Worm (Caenorhabditis elegans): ENCODE results near the gene erd-2.2.

Gene erd-2.2

ce11 chrIII:5921067-5921678 lies 14.3 kb downstream of the erd-2.2 start:
- TF ChIP-seq nhr-77 (tag; optimal IDR thresholded peaks at IDR 0.05) (no peak), nhr-25 (tag; optimal IDR thresholded peaks at IDR 0.05) (peak; percentile 71), sma-9 (GFP tag; optimal IDR thresholded peaks at IDR 0.05) (peak; percentile 84), sma-9 (tag; optimal IDR thresholded peaks at IDR 0.05) (no peak), nhr-10 (tag; optimal IDR thresholded peaks at IDR 0.05) (no peak), nhr-23 (tag; optimal IDR thresholded peaks at IDR 0.05) (no peak), unc-62 (GFP tag; optimal IDR thresholded peaks at IDR 0.05) (no peak), peb-1 (tag; optimal IDR thresholded peaks at IDR 0.05) (no peak), lsy-2 (tag; optimal IDR thresholded peaks at IDR 0.05) (peak in 1 of 2 experiments; percentile 33), blmp-1 (tag; optimal IDR thresholded peaks at IDR 0.05; ENCODE audit: insufficient read depth) (peak; percentile 66), lin-11 (tag; optimal IDR thresholded peaks at IDR 0.05) (no peak), gmeb-1 (tag; optimal IDR thresholded peaks at IDR 0.05) (peak; percentile 41), fos-1 (tag; optimal IDR thresholded peaks at IDR 0.05) (peak; percentile 25), ztf-4 (tag; optimal IDR thresholded peaks at IDR 0.05) (no peak), nhr-129 (tag; optimal IDR thresholded peaks at IDR 0.05) (peak; percentile 21), lin-39 (tag; optimal IDR thresholded peaks at IDR 0.05) (no peak), elt-3 (tag; optimal IDR thresholded peaks at IDR 0.05) (no peak), nhr-12 (tag; optimal IDR thresholded peaks at IDR 0.05) (no peak), crh-2 (tag; optimal IDR thresholded peaks at IDR 0.05) (peak; percentile 38), mdl-1 (tag; optimal IDR thresholded peaks at IDR 0.05) (peak in 1 of 2 experiments; percentile 45), nhr-237 (tag; optimal IDR thresholded peaks at IDR 0.05) (no peak), sma-3 (GFP tag; optimal IDR thresholded peaks at IDR 0.05) (peak; percentile 72), snpc-4 (tag; optimal IDR thresholded peaks at IDR 0.05) (no peak), ZK546.5 (tag; optimal IDR thresholded peaks at IDR 0.05) (no peak), nhr-21 (tag; optimal IDR thresholded peaks at IDR 0.05) (peak; percentile 92)

- TF ChIP-seq egl-27 (tag; optimal IDR thresholded peaks at IDR 0.05): peak; percentile 6
- TF ChIP-seq nhr-11 (tag; optimal IDR thresholded peaks at IDR 0.05): no peak
- TF ChIP-seq aly-2 (tag; optimal IDR thresholded peaks at IDR 0.05): no peak
- TF ChIP-seq unc-39 (tag; optimal IDR thresholded peaks at IDR 0.05): no peak
- TF ChIP-seq ztf-4 (tag; optimal IDR thresholded peaks at IDR 0.05): no peak
- TF ChIP-seq nhr-10 (tag; optimal IDR thresholded peaks at IDR 0.05): no peak
- TF ChIP-seq elt-1 (tag; optimal IDR thresholded peaks at IDR 0.05): no peak
- TF ChIP-seq nhr-6 (tag; optimal IDR thresholded peaks at IDR 0.05): no peak
- no peak for TF ChIP-seq unc-55 (GFP tag; optimal IDR thresholded peaks at IDR 0.05)
- no peak for TF ChIP-seq snpc-4 (tag; optimal IDR thresholded peaks at IDR 0.05)
- TF ChIP-seq C34F6.9 (tag; optimal IDR thresholded peaks at IDR 0.05): no peak
- TF ChIP-seq nhr-12 (tag; optimal IDR thresholded peaks at IDR 0.05): no peak
- no peak for TF ChIP-seq Y55F3AM.14 (GFP tag; optimal IDR thresholded peaks at IDR 0.05)
- peak; percentile 83 for TF ChIP-seq nhr-25 (tag; optimal IDR thresholded peaks at IDR 0.05)
- peak; percentile 25 for TF ChIP-seq gmeb-1 (tag; optimal IDR thresholded peaks at IDR 0.05)
- TF ChIP-seq ceh-82 (tag; optimal IDR thresholded peaks at IDR 0.05): no peak
- TF ChIP-seq nhr-21 (tag; optimal IDR thresholded peaks at IDR 0.05): peak; percentile 49
- TF ChIP-seq mbf-1 (tag; optimal IDR thresholded peaks at IDR 0.05): no peak
- no peak for TF ChIP-seq mdl-1 (tag; optimal IDR thresholded peaks at IDR 0.05)
- peak; percentile 73 for TF ChIP-seq sma-9 (GFP tag; optimal IDR thresholded peaks at IDR 0.05)
- TF ChIP-seq sma-9 (tag; optimal IDR thresholded peaks at IDR 0.05): no peak
- no peak for TF ChIP-seq lsy-2 (tag; optimal IDR thresholded peaks at IDR 0.05)
- no peak for TF ChIP-seq zag-1 (tag; optimal IDR thresholded peaks at IDR 0.05)
- TF ChIP-seq ZK546.5 (tag; optimal IDR thresholded peaks at IDR 0.05): no peak
- TF ChIP-seq R02D3.7 (tag; optimal IDR thresholded peaks at IDR 0.05): no peak
- TF ChIP-seq lin-39 (tag; optimal IDR thresholded peaks at IDR 0.05): no peak
- TF ChIP-seq dmd-4 (tag; optimal IDR thresholded peaks at IDR 0.05): no peak
- no peak for TF ChIP-seq lin-13 (GFP tag; optimal IDR thresholded peaks at IDR 0.05)
- peak; percentile 25 for TF ChIP-seq crh-2 (tag; optimal IDR thresholded peaks at IDR 0.05)
- TF ChIP-seq sma-3 (GFP tag; optimal IDR thresholded peaks at IDR 0.05): peak; percentile 59
- no peak for TF ChIP-seq ceh-16 (tag; optimal IDR thresholded peaks at IDR 0.05)
- TF ChIP-seq ztf-11 (tag; optimal IDR thresholded peaks at IDR 0.05): no peak
- peak; percentile 33 for TF ChIP-seq blmp-1 (tag; optimal IDR thresholded peaks at IDR 0.05; ENCODE audit: insufficient read depth)
- TF ChIP-seq lin-11 (tag; optimal IDR thresholded peaks at IDR 0.05): no peak
- TF ChIP-seq alr-1 (tag; optimal IDR thresholded peaks at IDR 0.05): no peak
- peak; percentile 3 for TF ChIP-seq nhr-129 (tag; optimal IDR thresholded peaks at IDR 0.05)
- no peak for TF ChIP-seq nhr-237 (tag; optimal IDR thresholded peaks at IDR 0.05)
- TF ChIP-seq skn-1 (tag; optimal IDR thresholded peaks at IDR 0.05): no peak
- no peak for TF ChIP-seq mab-5 (tag; optimal IDR thresholded peaks at IDR 0.05)
- no peak for TF ChIP-seq ama-1 (optimal IDR thresholded peaks at IDR 0.05)
- no peak for TF ChIP-seq nhr-77 (tag; optimal IDR thresholded peaks at IDR 0.05)
- TF ChIP-seq fos-1 (tag; optimal IDR thresholded peaks at IDR 0.05): no peak
- TF ChIP-seq ztf-1 (GFP tag; conservative IDR thresholded peaks at IDR 0.05): no peak
- TF ChIP-seq nhr-23 (tag; optimal IDR thresholded peaks at IDR 0.05): no peak
- TF ChIP-seq sem-4 (tag; optimal IDR thresholded peaks at IDR 0.05): no peak
- no peak for TF ChIP-seq elt-3 (tag; optimal IDR thresholded peaks at IDR 0.05)
- TF ChIP-seq peb-1 (tag; optimal IDR thresholded peaks at IDR 0.05): no peak
- TF ChIP-seq unc-62 (GFP tag; optimal IDR thresholded peaks at IDR 0.05): no peak
- no peak for TF ChIP-seq F13H6.1 (tag; optimal IDR thresholded peaks at IDR 0.05)
Observed at ce11 chrIII:5922236-5922635, 15.4 kb downstream of the erd-2.2 start.
